Worm (Caenorhabditis elegans): ENCODE data around the gene gpa-13.

ce11 chrV:12796908-12797490 lies 42.3 kb upstream of the gpa-13 start:
- TF ChIP-seq him-1 (tag; optimal IDR thresholded peaks at IDR 0.05) (no peak), dao-5 (tag; optimal IDR thresholded peaks at IDR 0.05) (no peak)

All from whole organism, L4/young adult.